Worm (Caenorhabditis elegans) whole organism, midembryonic: ENCODE data around the gene Y45G5AM.7.

Experiments used
- T22C8.4 ChIP-seq: fragments of 200-800 bp; sonication (Bioruptor generic); IDR thresholded peaks from 2 replicates; pipeline ENCODE4 v1.3.6; 2022; ENCODE audit warnings: missing genetic modification characterization, missing compliant biosample characterization
- cog-1 ChIP-seq: sonication (generic microtip); optimal IDR thresholded peaks from 2 replicates; lab custom pipeline; 2016; ENCODE audit warnings: missing genetic modification characterization, missing compliant biosample characterization
- flt-1 ChIP-seq: fragments of 200-800 bp; sonication (Bioruptor generic); IDR thresholded peaks from 2 replicates; pipeline ENCODE4 v1.3.6; 2022; ENCODE audit warnings: missing genetic modification characterization, missing compliant biosample characterization
- med-1 ChIP-seq: sonication (generic microtip); optimal IDR thresholded peaks from 2 replicates; lab custom pipeline; 2017; ENCODE audit warnings: missing genetic modification characterization, mild to moderate bottlenecking, missing compliant biosample characterization, antibody characterized with exemption, missing genetic modification reagents; ENCODE audit not compliant: insufficient read depth
- ref-1 ChIP-seq: fragments of 200-800 bp; sonication (Bioruptor generic); conservative IDR thresholded peaks from 2 replicates; pipeline ENCODE4 v1.3.6; 2022; ENCODE audit warnings: missing genetic modification reagents, missing genetic modification characterization, missing compliant biosample characterization
- tab-1 ChIP-seq: fragments of 200-800 bp; sonication (Bioruptor generic); IDR thresholded peaks from 2 replicates; pipeline ENCODE4 v1.3.6; 2022; ENCODE audit warnings: missing genetic modification characterization, missing compliant biosample characterization
- ztf-23 ChIP-seq: fragments of 200-800 bp; sonication (Bioruptor generic); IDR thresholded peaks from 2 replicates; pipeline ENCODE4 v1.3.6; 2022; ENCODE audit warnings: missing genetic modification reagents, missing genetic modification characterization, missing compliant biosample characterization
- ztf-29 ChIP-seq: fragments of 200-800 bp; sonication (Bioruptor generic); IDR thresholded peaks from 2 replicates; pipeline ENCODE4 v1.3.6; 2022; ENCODE audit warnings: missing genetic modification reagents, missing genetic modification characterization, missing compliant biosample characterization

DNA sequence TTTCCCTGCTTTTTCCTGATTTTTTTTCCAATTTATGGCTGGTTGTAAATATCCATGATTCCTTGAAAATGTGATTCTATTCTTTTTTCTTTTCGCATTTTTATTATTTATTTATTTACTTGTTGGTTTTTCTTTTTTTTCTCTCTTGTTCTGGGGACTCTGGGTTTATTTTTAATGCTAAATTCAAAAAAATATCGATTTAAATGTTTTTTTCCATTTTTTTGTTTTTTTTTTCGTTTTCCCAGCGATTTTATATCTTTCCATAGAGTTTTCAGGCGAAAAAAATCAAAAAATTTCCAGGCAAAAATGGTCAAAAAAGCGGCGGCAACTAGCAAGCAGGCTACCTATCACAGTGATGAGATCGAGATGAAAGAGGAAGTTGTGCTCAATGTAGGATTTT lies 29.1 kb upstream of the Y45G5AM.7 start, which contains the start of gene rpac-40:
- TF ChIP-seq cog-1 (tag; lab: Kevin White, UChicago): no peak
- no peak for TF ChIP-seq ref-1 (GFP tag; lab: Robert Waterston, UW)
- TF ChIP-seq med-1 (GFP tag; lab: Kevin White, UChicago): no peak
- TF ChIP-seq tab-1 (GFP tag; lab: Robert Waterston, UW): no peak
- no peak for TF ChIP-seq flt-1 (GFP tag; lab: Robert Waterston, UW)
- TF ChIP-seq T22C8.4 (GFP tag; lab: Robert Waterston, UW): no peak
- TF ChIP-seq ztf-23 (GFP tag; lab: Robert Waterston, UW): no peak
- TF ChIP-seq ztf-29 (GFP tag; lab: Robert Waterston, UW): no peak
